Worm (Caenorhabditis elegans) whole organism, L4 larva: Measurements from ENCODE around the gene ddb-1.

Source experiments
- D1046.2 ChIP-seq: fragments of 200-800 bp; sonication (Bioruptor generic); IDR thresholded peaks from 2 replicates; pipeline ENCODE4 v1.3.6; 2022; ENCODE audit warnings: missing genetic modification characterization, missing compliant biosample characterization
- F10B5.3 ChIP-seq: sonication (generic microtip); optimal IDR thresholded peaks from 2 replicates; lab custom pipeline; 2016; ENCODE audit warnings: mild to moderate bottlenecking, missing genetic modification characterization, missing compliant biosample characterization
- F49E8.2 ChIP-seq: sonication (generic microtip); optimal IDR thresholded peaks from 2 replicates; lab custom pipeline; 2016; ENCODE audit warnings: missing compliant biosample characterization, mild to moderate bottlenecking, missing genetic modification characterization, borderline replicate concordance
- T20F7.1 ChIP-seq: fragments of 200-800 bp; sonication (Bioruptor generic); optimal IDR thresholded peaks from 2 replicates; lab custom pipeline; 2018; ENCODE audit warnings: mild to moderate bottlenecking, missing genetic modification characterization, missing compliant biosample characterization
- Y75B8A.6 ChIP-seq: fragments of 200-800 bp; sonication (Bioruptor generic); IDR thresholded peaks from 2 replicates; pipeline ENCODE4 v1.3.6; 2022; ENCODE audit warnings: missing genetic modification reagents, missing genetic modification characterization, missing compliant biosample characterization
- ZK546.5 ChIP-seq, 2 experiments: sonication (generic microtip); optimal IDR thresholded peaks; 2 replicates each; lab custom pipeline; 2017; ENCODE audit warnings: missing biosample characterization in 2 of 2, missing genetic modification characterization in 2 of 2
- aha-1 ChIP-seq: fragments of 150-350 bp; peaks from one replicate; lab custom pipeline; 2014; ENCODE audit warnings: missing biosample characterization, missing genetic modification characterization
- ceh-20 ChIP-seq: fragments of 200-800 bp; sonication (Bioruptor generic); IDR thresholded peaks from 2 replicates; pipeline ENCODE4 v1.3.6; 2022; ENCODE audit warnings: missing genetic modification reagents, missing genetic modification characterization, missing compliant biosample characterization
- ces-1 ChIP-seq: fragments of 150-350 bp; sonication (generic microtip); optimal IDR thresholded peaks from 4 replicates; lab custom pipeline; 2014; ENCODE audit warnings: missing biosample characterization, missing genetic modification reagents, missing genetic modification characterization
- daf-12 ChIP-seq: fragments of 150-350 bp; optimal IDR thresholded peaks from 2 replicates; lab custom pipeline; 2014; ENCODE audit warnings: missing biosample characterization, missing genetic modification reagents, missing genetic modification characterization
- daf-19 ChIP-seq: fragments of 200-800 bp; sonication (Bioruptor generic); conservative IDR thresholded peaks from 2 replicates; pipeline ENCODE4 v1.3.6; 2022; ENCODE audit warnings: missing genetic modification characterization, missing compliant biosample characterization
- dmd-8 ChIP-seq: fragments of 200-800 bp; sonication (Bioruptor generic); IDR thresholded peaks from 2 replicates; pipeline ENCODE4 v1.3.6; 2022; ENCODE audit warnings: missing genetic modification characterization, missing compliant biosample characterization
- duxl-1 ChIP-seq: sonication (generic microtip); optimal IDR thresholded peaks from 2 replicates; lab custom pipeline; 2016; ENCODE audit warnings: mild to moderate bottlenecking, missing genetic modification characterization, moderate library complexity, missing compliant biosample characterization; ENCODE audit not compliant: poor library complexity
- dve-1 ChIP-seq: sonication (generic microtip); optimal IDR thresholded peaks from 2 replicates; lab custom pipeline; 2017; ENCODE audit warnings: antibody characterized with exemption, mild to moderate bottlenecking, missing genetic modification characterization, missing compliant biosample characterization; ENCODE audit not compliant: insufficient read depth
- egl-43 ChIP-seq: fragments of 200-800 bp; sonication (Bioruptor generic); IDR thresholded peaks from 2 replicates; pipeline ENCODE4 v1.3.6; 2022; ENCODE audit warnings: missing genetic modification reagents, missing genetic modification characterization, missing compliant biosample characterization
- gei-8 ChIP-seq: fragments of 200-800 bp; sonication (Bioruptor generic); optimal IDR thresholded peaks from 2 replicates; lab custom pipeline; 2018; ENCODE audit warnings: mild to moderate bottlenecking, missing genetic modification characterization, missing compliant biosample characterization
- hlh-30 ChIP-seq: sonication (generic microtip); optimal IDR thresholded peaks from 2 replicates; lab custom pipeline; 2017; ENCODE audit warnings: antibody characterized with exemption, mild to moderate bottlenecking, missing genetic modification characterization, missing compliant biosample characterization; ENCODE audit not compliant: insufficient read depth
- hmg-1.1 ChIP-seq: fragments of 200-800 bp; sonication (Bioruptor generic); IDR thresholded peaks from 2 replicates; pipeline ENCODE4 v1.3.6; 2022; ENCODE audit warnings: missing genetic modification reagents, missing genetic modification characterization, missing compliant biosample characterization
- jun-1 ChIP-seq: fragments of 150-350 bp; optimal IDR thresholded peaks from 2 replicates; lab custom pipeline; 2014; ENCODE audit warnings: missing biosample characterization, missing genetic modification reagents, missing genetic modification characterization
- lim-7 ChIP-seq: fragments of 200-800 bp; sonication (Bioruptor generic); IDR thresholded peaks from 2 replicates; pipeline ENCODE4 v1.3.6; 2022; ENCODE audit warnings: missing genetic modification characterization, missing compliant biosample characterization
- lin-13 ChIP-seq: fragments of 150-350 bp; optimal IDR thresholded peaks from 2 replicates; lab custom pipeline; 2014; ENCODE audit warnings: missing biosample characterization, missing genetic modification reagents, missing genetic modification characterization
- lin-38 ChIP-seq: fragments of 200-800 bp; sonication (Bioruptor generic); IDR thresholded peaks from 2 replicates; pipeline ENCODE4 v1.3.6; 2022; ENCODE audit warnings: missing genetic modification reagents, missing genetic modification characterization, missing compliant biosample characterization
- lsy-2 ChIP-seq, 2 experiments: fragments of 150-350 bp in 1 of 2; sonication (generic microtip) in 1 of 2; optimal IDR thresholded peaks; 2 replicates each; lab custom pipeline; 2014 to 2017; ENCODE audit warnings: missing biosample characterization in 2 of 2, missing genetic modification characterization in 2 of 2
- madf-5 ChIP-seq, 2 experiments: fragments of 200-800 bp; sonication (Bioruptor generic); IDR thresholded peaks; 2 replicates each; pipeline ENCODE4 v1.3.6; 2022; ENCODE audit warnings: missing compliant biosample characterization in 2 of 2, missing genetic modification characterization in 2 of 2
- madf-9 ChIP-seq: fragments of 200-800 bp; sonication (Bioruptor generic); conservative IDR thresholded peaks from 2 replicates; pipeline ENCODE4 v1.3.6; 2022; ENCODE audit warnings: missing genetic modification reagents, missing genetic modification characterization, missing compliant biosample characterization
- mdt-29 ChIP-seq: fragments of 200-800 bp; sonication (Bioruptor generic); IDR thresholded peaks from 2 replicates; pipeline ENCODE4 v1.3.6; 2022; ENCODE audit warnings: missing genetic modification reagents, missing genetic modification characterization, missing compliant biosample characterization
- mep-1 ChIP-seq: fragments of 150-350 bp; sonication (generic microtip); optimal IDR thresholded peaks from 3 replicates; lab custom pipeline; 2014; ENCODE audit warnings: missing biosample characterization, missing genetic modification characterization
- mes-2 ChIP-seq: sonication (generic microtip); optimal IDR thresholded peaks from 2 replicates; lab custom pipeline; 2016; ENCODE audit warnings: missing genotype, mild to moderate bottlenecking, missing genetic modification characterization, missing compliant biosample characterization; ENCODE audit not compliant: poor library complexity, severe bottlenecking
- nhr-102 ChIP-seq: sonication (generic microtip); optimal IDR thresholded peaks from 2 replicates; lab custom pipeline; 2016; ENCODE audit warnings: mild to moderate bottlenecking, missing genetic modification characterization, moderate library complexity, missing compliant biosample characterization
- nhr-28 ChIP-seq: fragments of 150-350 bp; optimal IDR thresholded peaks from 2 replicates; lab custom pipeline; 2014; ENCODE audit warnings: missing biosample characterization, missing genetic modification characterization
- nhr-6 ChIP-seq: fragments of 150-350 bp; optimal IDR thresholded peaks from 2 replicates; lab custom pipeline; 2014; ENCODE audit warnings: missing biosample characterization, missing genetic modification characterization
- saeg-2 ChIP-seq: fragments of 200-800 bp; sonication (Bioruptor generic); IDR thresholded peaks from 2 replicates; pipeline ENCODE4 v1.3.6; 2022; ENCODE audit warnings: missing genetic modification reagents, missing genetic modification characterization, missing compliant biosample characterization
- set-16 ChIP-seq: fragments of 200-800 bp; sonication (Bioruptor generic); IDR thresholded peaks from 2 replicates; pipeline ENCODE4 v1.3.6; 2022; ENCODE audit warnings: missing genetic modification reagents, missing genetic modification characterization, missing compliant biosample characterization
- snpc-1.2 ChIP-seq: fragments of 200-800 bp; sonication (Bioruptor generic); IDR thresholded peaks from 2 replicates; pipeline ENCODE4 v1.3.6; 2022; ENCODE audit warnings: missing genetic modification reagents, missing genetic modification characterization, missing compliant biosample characterization
- spr-3 ChIP-seq: fragments of 200-800 bp; sonication (Bioruptor generic); optimal IDR thresholded peaks from 2 replicates; lab custom pipeline; 2018; ENCODE audit warnings: mild to moderate bottlenecking, missing genetic modification characterization, missing compliant biosample characterization
- unc-62 ChIP-seq, 3 experiments: fragments of 150-350 bp in 1 of 3; sonication (generic microtip); optimal IDR thresholded peaks in 2 of 3; peaks in 1 of 3; 1 replicate in 1 of 3; 2 replicates in 2 of 3; lab custom pipeline; 2014 to 2017; ENCODE audit warnings: missing biosample characterization in 3 of 3, missing genetic modification characterization in 3 of 3, missing genetic modification reagents in 3 of 3, missing genotype in 1 of 3
- ztf-11 ChIP-seq: fragments of 150-350 bp; optimal IDR thresholded peaks from 2 replicates; lab custom pipeline; 2014; ENCODE audit warnings: missing biosample characterization, missing genetic modification characterization
- ztf-7 ChIP-seq: fragments of 150-350 bp; optimal IDR thresholded peaks from 2 replicates; lab custom pipeline; 2014; ENCODE audit warnings: missing biosample characterization, missing genetic modification characterization

The ddb-1 gene

DNA sequence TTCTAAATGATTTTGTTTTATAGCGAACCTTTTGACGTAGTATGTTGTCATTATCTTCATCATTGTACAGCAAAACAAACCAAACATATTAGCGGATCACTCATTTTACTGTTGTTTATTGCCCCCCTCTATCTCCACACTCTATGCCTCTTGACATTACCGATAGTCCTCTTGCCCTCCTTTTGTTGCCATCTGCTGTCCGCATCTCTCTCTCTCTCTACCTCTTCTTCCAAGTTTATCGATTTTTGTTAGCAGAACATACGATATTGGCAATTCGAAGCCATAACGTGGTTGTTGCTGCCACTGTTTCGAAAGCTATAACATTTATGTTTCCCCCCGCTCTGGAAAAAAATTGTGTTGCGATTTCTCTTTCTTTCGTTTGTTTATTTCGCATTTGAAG is 37.0 kb upstream of the ddb-1 start (continued):
- no peak for TF ChIP-seq aha-1 (tag; lab: Kevin White, UChicago)
- no peak for TF ChIP-seq dmd-8
- TF ChIP-seq mes-2 (tag; lab: Kevin White, UChicago) = peak; percentile 6
- TF ChIP-seq hmg-1.1 = 0 out of 2 replicates have a peak, but pooled peaks have one; percentile 29
- TF ChIP-seq nhr-6 = peak; percentile 20

DNA sequence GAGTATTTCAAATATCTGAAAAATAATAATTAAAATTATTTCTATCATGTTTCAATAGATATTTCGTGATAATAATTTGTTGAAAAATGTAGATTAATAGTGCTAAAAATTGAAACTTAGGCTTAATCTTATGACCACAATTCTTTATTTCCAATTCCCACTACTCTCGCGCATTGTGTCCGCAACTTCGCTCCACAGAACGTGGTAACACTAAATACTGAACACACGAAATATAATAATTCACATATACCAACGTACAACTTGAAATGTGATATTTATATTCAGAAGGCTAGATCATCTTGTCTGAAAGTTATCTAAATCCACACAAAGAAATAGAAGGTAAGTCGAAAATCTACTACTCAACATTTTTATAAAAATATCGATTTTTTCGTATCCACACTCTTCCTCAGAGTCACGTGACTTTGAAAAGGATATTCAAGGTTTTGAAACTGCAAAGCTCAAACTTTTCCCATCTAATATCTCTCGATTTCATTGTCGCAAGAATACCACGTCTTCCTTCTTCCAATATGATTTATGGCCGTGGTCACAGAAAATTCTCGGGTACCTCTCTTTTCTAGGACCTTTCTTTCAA is 35.8 kb upstream of the ddb-1 start, which contains the start of gene eri-12:
eri-12 (plus strand) TSS at position 197 of the 592 bp plus-strand sequence.
- TF ChIP-seq lin-38 (GFP tag; lab: Robert Waterston, UW) (peak; percentile 17; the same call in 1 of the 2 replicates), mep-1 (no peak), nhr-28 (tag; lab: Kevin White, UChicago) (peak; percentile 21), Y75B8A.6 (GFP tag; lab: Robert Waterston, UW) (no peak), hlh-30 (tag; lab: Kevin White, UChicago) (peak; percentile 61), mes-2 (tag; lab: Kevin White, UChicago) (peak; percentile 21), daf-19 (no peak), lsy-2 (tag; optimal IDR thresholded peaks at IDR 0.05; lab: Kevin White, UChicago) (peak in 1 of 2 experiments; percentile 7)

DNA sequence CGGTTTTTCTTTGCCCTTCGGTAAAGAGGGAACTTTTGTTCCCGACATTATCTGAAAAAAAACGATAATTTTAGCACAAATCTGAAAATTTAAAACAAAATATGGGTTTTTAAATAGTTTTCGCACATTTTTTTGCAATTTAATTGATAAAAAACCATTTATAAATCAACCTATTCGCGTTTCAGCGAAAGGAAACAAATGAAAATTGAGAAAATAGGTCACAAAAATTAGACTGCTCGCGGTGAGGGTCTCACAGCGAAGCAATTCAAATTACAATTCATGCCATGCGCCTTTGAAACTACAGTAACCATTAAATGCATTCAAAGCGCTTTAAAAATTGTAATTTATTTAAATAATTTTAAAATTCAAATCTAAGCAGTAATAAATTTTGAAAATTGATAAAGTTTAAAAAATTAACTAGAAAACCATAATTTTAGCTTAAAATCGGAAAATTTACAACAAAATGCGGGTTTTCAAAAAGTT is 33.3 kb upstream of the ddb-1 start, which contains the start of gene B0001.7:
B0001.7 (minus strand) TSS at position 51 of the 483 bp plus-strand sequence.
- TF ChIP-seq set-16 = no peak
- TF ChIP-seq lsy-2 (tag; optimal IDR thresholded peaks at IDR 0.05; lab: Kevin White, UChicago) = no peak
- no peak for TF ChIP-seq mdt-29 (GFP tag; lab: Robert Waterston, UW)
- no peak for TF ChIP-seq lin-13 (GFP tag; lab: Kevin White, UChicago)
- TF ChIP-seq nhr-102 (tag; lab: Kevin White, UChicago) = no peak
- TF ChIP-seq, all 104 proteins: peak for 0

DNA sequence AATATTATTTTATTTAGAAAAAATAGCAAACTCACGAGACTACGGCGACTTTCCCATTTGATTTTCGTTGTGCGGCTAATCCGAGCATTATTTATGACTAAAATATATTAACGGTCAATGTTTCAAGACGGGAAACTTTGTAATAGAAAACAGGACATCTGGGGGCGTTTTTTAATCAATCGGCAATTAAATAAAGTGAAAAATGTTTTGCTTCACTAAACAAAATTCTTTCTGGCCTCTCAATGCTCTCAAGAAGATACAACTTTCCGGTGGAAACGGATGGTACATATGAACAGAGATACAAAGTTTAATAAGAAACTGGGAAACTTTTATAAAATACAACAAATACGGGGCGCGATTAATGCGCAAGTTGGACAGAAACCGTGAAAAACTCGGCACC is 29.9 kb upstream of the ddb-1 start, which contains the start of gene B0001.2:
B0001.2 (minus strand) TSS at position 101 of the 400 bp plus-strand sequence.
- TF ChIP-seq D1046.2 (GFP tag; lab: Robert Waterston, UW) (no peak), saeg-2 (no peak), F10B5.3 (tag; lab: Kevin White, UChicago) (no peak), hmg-1.1 (no peak), spr-3 (GFP tag; lab: Kevin White, UChicago) (no peak), nhr-28 (tag; lab: Kevin White, UChicago) (no peak), lim-7 (GFP tag; lab: Robert Waterston, UW) (no peak), egl-43 (GFP tag; lab: Robert Waterston, UW) (no peak), madf-9 (GFP tag; lab: Robert Waterston, UW) (no peak)

DNA sequence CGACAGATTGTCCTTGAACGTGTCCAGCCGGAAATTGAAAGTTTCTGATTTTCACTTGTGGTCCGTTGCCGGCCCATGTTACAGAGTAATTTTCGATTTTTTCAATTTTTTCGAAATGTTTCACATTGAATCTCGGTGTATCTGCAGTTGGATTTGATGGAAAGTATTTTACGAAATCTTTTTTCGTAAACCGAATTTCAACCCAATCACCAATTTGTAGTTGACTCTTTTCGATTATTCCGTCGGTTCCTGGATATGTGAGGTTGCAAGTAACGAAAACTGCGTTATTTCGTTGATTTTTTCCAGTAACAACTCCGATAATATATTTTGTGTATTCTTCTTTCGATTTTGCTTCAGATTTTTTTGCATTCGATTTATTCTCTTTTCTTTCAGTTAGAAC is 28.6 kb upstream of the ddb-1 start:
- TF ChIP-seq unc-62 (GFP tag; optimal IDR thresholded peaks at IDR 0.05 in 1 of 2; lab: Kevin White, UChicago) (peak in 1 of 2 experiments; percentile 92), unc-62 (tag; optimal IDR thresholded peaks at IDR 0.05; lab: Kevin White, UChicago) (no peak), ztf-11 (tag; lab: Kevin White, UChicago) (no peak)

DNA sequence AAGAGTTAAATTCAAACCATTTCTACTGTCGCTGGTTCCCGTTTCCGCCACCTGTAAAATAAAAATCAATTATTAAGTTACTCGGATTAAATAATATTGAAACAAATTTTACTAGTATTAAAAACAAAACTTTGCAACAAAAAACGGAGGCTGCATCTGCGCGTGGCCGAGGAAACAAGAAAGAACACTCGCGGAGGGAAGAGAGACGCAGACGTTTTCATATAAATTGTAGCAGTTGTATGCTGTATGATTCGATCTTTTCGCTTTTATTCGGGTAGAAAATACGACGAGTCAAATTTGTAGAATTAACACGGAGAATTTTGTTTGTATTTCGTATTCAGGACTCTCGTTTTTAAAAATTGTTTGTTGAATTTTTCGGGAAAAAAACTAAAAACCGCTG is 24.7 kb upstream of the ddb-1 start, which contains the start of gene B0001.3:
B0001.3 (minus strand) TSS at position 55 of the 400 bp plus-strand sequence.
- peak; percentile 53 for TF ChIP-seq mes-2 (tag; lab: Kevin White, UChicago)
- no peak for TF ChIP-seq ztf-7 (tag; lab: Kevin White, UChicago)
- peak; percentile 24 for TF ChIP-seq hlh-30 (tag; lab: Kevin White, UChicago)
- TF ChIP-seq ces-1 (GFP tag; lab: Kevin White, UChicago) = no peak
- no peak for TF ChIP-seq daf-12 (tag; lab: Kevin White, UChicago)
- no peak for TF ChIP-seq madf-5 (GFP tag; IDR thresholded peaks at IDR 0.05; lab: Robert Waterston, UW)
- TF ChIP-seq ZK546.5 (tag; optimal IDR thresholded peaks at IDR 0.05; lab: Kevin White, UChicago) = no peak
- no peak for TF ChIP-seq madf-9 (GFP tag; lab: Robert Waterston, UW)
- no peak for TF ChIP-seq ceh-20 (GFP tag; lab: Robert Waterston, UW)
- no peak for TF ChIP-seq snpc-1.2
- TF ChIP-seq hmg-1.1 = no peak
- no peak for TF ChIP-seq egl-43 (GFP tag; lab: Robert Waterston, UW)
- peak in 1 of 2 experiments; percentile 37 for TF ChIP-seq lsy-2 (tag; optimal IDR thresholded peaks at IDR 0.05; lab: Kevin White, UChicago)
- TF ChIP-seq dve-1 = no peak
- TF ChIP-seq T20F7.1 (GFP tag; lab: Kevin White, UChicago) = no peak
- TF ChIP-seq gei-8 (GFP tag; lab: Kevin White, UChicago) = no peak
- no peak for TF ChIP-seq jun-1 (tag; lab: Kevin White, UChicago)
- TF ChIP-seq mep-1 = no peak
- TF ChIP-seq F49E8.2 = no peak
- no peak for TF ChIP-seq duxl-1 (tag; lab: Kevin White, UChicago)
